Worm (Caenorhabditis elegans): ENCODE results near the gene twk-11.

DNA sequence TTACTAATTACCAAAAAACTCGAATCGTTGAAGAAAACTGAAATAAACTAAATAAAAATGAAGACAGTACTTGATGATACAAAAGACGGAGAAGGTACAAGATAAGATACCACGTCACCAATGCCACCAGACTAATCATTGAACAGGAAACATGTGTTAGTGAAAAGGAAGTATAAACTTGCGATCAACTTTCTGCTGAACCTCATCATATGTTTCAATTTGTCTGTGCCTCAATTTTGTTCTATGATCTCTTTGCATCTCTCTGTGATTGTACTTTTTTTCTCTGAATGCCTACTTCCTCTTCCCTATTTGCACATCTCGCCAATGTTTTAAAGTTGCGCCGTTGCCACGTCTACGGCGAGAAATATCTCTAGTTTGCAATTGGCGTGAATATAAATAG is 42.4 kb downstream of the twk-11 start:
- no peak for TF ChIP-seq pes-1 (GFP tag; IDR thresholded peaks at IDR 0.05)
- TF ChIP-seq tbx-11 (GFP tag; IDR thresholded peaks at IDR 0.05), result no peak
- no peak for TF ChIP-seq hmg-4 (GFP tag; optimal IDR thresholded peaks at IDR 0.05)
- no peak for TF ChIP-seq ama-1 (optimal IDR thresholded peaks at IDR 0.05)
- no peak for TF ChIP-seq B0310.2 (tag; optimal IDR thresholded peaks at IDR 0.05)
- no peak for TF ChIP-seq sea-1 (GFP tag; conservative IDR thresholded peaks at IDR 0.05)
- no peak for TF ChIP-seq ets-7 (tag; optimal IDR thresholded peaks at IDR 0.05)
- TF ChIP-seq aly-1 (tag; optimal IDR thresholded peaks at IDR 0.05), result no peak

All from whole organism, early embryonic.